Worm (Caenorhabditis elegans): Measurements from ENCODE around the gene mab-10.

ce11 chrII:10507906-10508305 lies 20.0 kb upstream of the mab-10 start:
- TF ChIP-seq F10B5.3 (tag; optimal IDR thresholded peaks at IDR 0.05) (no peak), nhr-42 (GFP tag; IDR thresholded peaks at IDR 0.05) (no peak), fkh-10 (GFP tag; optimal IDR thresholded peaks at IDR 0.05) (no peak), fos-1 (tag; optimal IDR thresholded peaks at IDR 0.05) (no peak), zag-1 (tag; optimal IDR thresholded peaks at IDR 0.05) (no peak), Y5F2A.4 (GFP tag; optimal IDR thresholded peaks at IDR 0.05) (no peak), ceh-82 (tag; optimal IDR thresholded peaks at IDR 0.05) (no peak), lin-15B (tag; optimal IDR thresholded peaks at IDR 0.05) (no peak), lin-39 (tag; optimal IDR thresholded peaks at IDR 0.05) (no peak), dmd-9 (GFP tag; IDR thresholded peaks at IDR 0.05) (no peak), nhr-6 (tag; optimal IDR thresholded peaks at IDR 0.05) (no peak), ZK337.2 (GFP tag; IDR thresholded peaks at IDR 0.05) (no peak)
